Fruit fly (Drosophila melanogaster) whole organism, prepupa: ENCODE data around the gene alpha-Spec.

Source experiments
- Blimp-1 ChIP-seq: fragments of 200-800 bp; sonication (Bioruptor generic); optimal IDR thresholded peaks from 3 replicates; lab custom pipeline; 2017; ENCODE audit warnings: missing biosample characterization, missing genetic modification characterization, mild to moderate bottlenecking, moderate library complexity, missing genetic modification reagents
- CG10631 ChIP-seq: fragments of 200-800 bp; sonication (Bioruptor generic); optimal IDR thresholded peaks from 2 replicates; lab custom pipeline; 2016; ENCODE audit warnings: missing biosample characterization, missing genetic modification characterization
- CG11902 ChIP-seq: fragments of 200-800 bp; sonication (Bioruptor generic); optimal IDR thresholded peaks from 3 replicates; lab custom pipeline; 2016; ENCODE audit warnings: missing biosample characterization, missing genetic modification characterization
- CG15336 ChIP-seq: fragments of 200-800 bp; sonication (Bioruptor generic); IDR thresholded peaks from 2 replicates; pipeline ENCODE4 v1.3.6; 2022; ENCODE audit warnings: missing biosample characterization, missing genetic modification characterization
- CG16779 ChIP-seq: fragments of 200-800 bp; sonication (Bioruptor generic); optimal IDR thresholded peaks from 3 replicates; lab custom pipeline; 2017; ENCODE audit warnings: missing biosample characterization, mild to moderate bottlenecking, missing genetic modification characterization
- CG3032 ChIP-seq: fragments of 200-800 bp; optimal IDR thresholded peaks from 2 replicates; lab custom pipeline; 2019; ENCODE audit warnings: missing biosample characterization, mild to moderate bottlenecking, missing genetic modification characterization, moderate library complexity
- CG32006 ChIP-seq: fragments of 200-800 bp; sonication (Bioruptor generic); optimal IDR thresholded peaks from 3 replicates; lab custom pipeline; 2017; ENCODE audit warnings: missing biosample characterization, mild to moderate bottlenecking, missing genetic modification characterization
- CG34406 ChIP-seq: fragments of 200-800 bp; sonication (Bioruptor generic); optimal IDR thresholded peaks from 3 replicates; lab custom pipeline; 2016; ENCODE audit warnings: missing biosample characterization, missing genetic modification characterization
- CG3919 ChIP-seq: fragments of 200-800 bp; sonication (Bioruptor generic); optimal IDR thresholded peaks from 3 replicates; lab custom pipeline; 2016; ENCODE audit warnings: missing biosample characterization, missing genetic modification characterization
- CG6163 ChIP-seq: fragments of 200-800 bp; sonication (Bioruptor generic); IDR thresholded peaks from 3 replicates; pipeline ENCODE4 v1.3.6; 2022; ENCODE audit warnings: missing biosample characterization, missing genetic modification characterization
- CG6276 ChIP-seq: fragments of 200-800 bp; sonication (Bioruptor generic); optimal IDR thresholded peaks from 2 replicates; lab custom pipeline; 2017; ENCODE audit warnings: missing biosample characterization, mild to moderate bottlenecking, missing genetic modification characterization
- CG6808 ChIP-seq: fragments of 200-800 bp; sonication (Bioruptor generic); optimal IDR thresholded peaks from 3 replicates; lab custom pipeline; 2017; ENCODE audit warnings: missing biosample characterization, missing genetic modification characterization, mild to moderate bottlenecking, moderate library complexity, missing genetic modification reagents
- CG6854 ChIP-seq: fragments of 200-800 bp; sonication (Bioruptor generic); optimal IDR thresholded peaks from 2 replicates; lab custom pipeline; 2017; ENCODE audit warnings: missing biosample characterization, mild to moderate bottlenecking, missing genetic modification characterization
- CG8119 ChIP-seq: fragments of 200-800 bp; sonication (Bioruptor generic); IDR thresholded peaks from 3 replicates; pipeline ENCODE4 v1.3.6; 2022; ENCODE audit warnings: missing biosample characterization, missing genetic modification characterization
- Eip75B ChIP-seq: fragments of 200-800 bp; sonication (Bioruptor generic); optimal IDR thresholded peaks from 3 replicates; lab custom pipeline; 2016; ENCODE audit warnings: missing biosample characterization, missing genetic modification characterization
- Eip93F ChIP-seq: fragments of 200-800 bp; sonication (Bioruptor generic); optimal IDR thresholded peaks from 2 replicates; lab custom pipeline; 2016; ENCODE audit warnings: missing biosample characterization, mild to moderate bottlenecking, missing genetic modification characterization
- Ets21C ChIP-seq: fragments of 200-800 bp; sonication (Bioruptor generic); optimal IDR thresholded peaks from 3 replicates; lab custom pipeline; 2016; ENCODE audit warnings: missing biosample characterization, missing genetic modification characterization
- Gug ChIP-seq: fragments of 200-800 bp; sonication (Bioruptor generic); IDR thresholded peaks from 2 replicates; pipeline ENCODE4 v1.3.6; 2022; ENCODE audit warnings: missing biosample characterization, missing genetic modification characterization
- Hr4 ChIP-seq: fragments of 200-800 bp; sonication (Bioruptor generic); optimal IDR thresholded peaks from 3 replicates; lab custom pipeline; 2016; ENCODE audit warnings: missing biosample characterization, missing genetic modification characterization
- Sox15 ChIP-seq: fragments of 200-800 bp; sonication (Bioruptor generic); optimal IDR thresholded peaks from 3 replicates; lab custom pipeline; 2016; ENCODE audit warnings: missing biosample characterization, missing genetic modification characterization
- acj6 ChIP-seq: fragments of 200-800 bp; sonication (Bioruptor generic); optimal IDR thresholded peaks from 3 replicates; lab custom pipeline; 2016; ENCODE audit warnings: missing biosample characterization, missing genetic modification characterization
- dac ChIP-seq: fragments of 200-800 bp; sonication (Bioruptor generic); optimal IDR thresholded peaks from 2 replicates; lab custom pipeline; 2017; ENCODE audit warnings: missing biosample characterization, mild to moderate bottlenecking, missing genetic modification characterization
- dsx ChIP-seq: fragments of 200-800 bp; optimal IDR thresholded peaks from 3 replicates; lab custom pipeline; 2019; ENCODE audit warnings: missing biosample characterization, mild to moderate bottlenecking, missing genetic modification characterization, moderate library complexity; ENCODE audit not compliant: poor library complexity, severe bottlenecking
- eg ChIP-seq: fragments of 200-800 bp; sonication (Bioruptor generic); IDR thresholded peaks from 3 replicates; pipeline ENCODE4 v1.3.6; 2022; ENCODE audit warnings: missing biosample characterization, missing genetic modification characterization
- esn ChIP-seq: fragments of 200-800 bp; sonication (Bioruptor generic); optimal IDR thresholded peaks from 2 replicates; lab custom pipeline; 2016; ENCODE audit warnings: missing biosample characterization, mild to moderate bottlenecking, missing genetic modification characterization, moderate library complexity
- fd85E ChIP-seq: fragments of 200-800 bp; sonication (Bioruptor generic); optimal IDR thresholded peaks from 3 replicates; lab custom pipeline; 2016; ENCODE audit warnings: missing biosample characterization, missing genetic modification characterization
- fkh ChIP-seq: fragments of 200-800 bp; sonication (Bioruptor generic); optimal IDR thresholded peaks from 3 replicates; lab custom pipeline; 2017; ENCODE audit warnings: missing biosample characterization, mild to moderate bottlenecking, missing genetic modification characterization, moderate library complexity
- lz ChIP-seq: fragments of 200-800 bp; sonication (Bioruptor generic); optimal IDR thresholded peaks from 3 replicates; lab custom pipeline; 2016; ENCODE audit warnings: missing biosample characterization, missing genetic modification characterization
- net ChIP-seq: fragments of 200-800 bp; sonication (Bioruptor generic); optimal IDR thresholded peaks from 3 replicates; lab custom pipeline; 2016; ENCODE audit warnings: missing biosample characterization, missing genetic modification characterization
- ss ChIP-seq, 2 experiments: fragments of 200-800 bp; sonication (Bioruptor generic); optimal IDR thresholded peaks; 2 replicates in 1 of 2; 3 replicates in 1 of 2; lab custom pipeline; 2017 to 2018; ENCODE audit warnings: mild to moderate bottlenecking in 2 of 2, missing biosample characterization in 2 of 2, missing genetic modification characterization in 2 of 2, moderate library complexity in 1 of 2
- svp ChIP-seq: fragments of 200-800 bp; sonication (Bioruptor generic); peaks from one replicate; lab custom pipeline; 2016; ENCODE audit warnings: missing biosample characterization, missing genetic modification characterization
- vri ChIP-seq: fragments of 200-800 bp; sonication (Bioruptor generic); optimal IDR thresholded peaks from 3 replicates; lab custom pipeline; 2016; ENCODE audit warnings: missing biosample characterization, mild to moderate bottlenecking, missing genetic modification characterization

The alpha-Spec gene

dm6 chr3L:1797005-1797404 is 1.9 kb upstream of the alpha-Spec start, which contains the start of gene CG12020:
CG12020 (plus strand) TSS chr3L:1797305.
- TF ChIP-seq esn (no peak), dac (GFP tag; lab: Kevin White, UChicago) (no peak), eg (GFP tag; lab: Robert Waterston, UW) (no peak), CG34406 (GFP tag; lab: Kevin White, UChicago) (no peak), CG6276 (GFP tag; lab: Kevin White, UChicago) (no peak), CG3032 (no peak), CG6163 (GFP tag; lab: Robert Waterston, UW) (no peak), ss (GFP tag; optimal IDR thresholded peaks at IDR 0.05; lab: Kevin White, UChicago) (no peak)
- TF ChIP-seq, all 60 proteins: peak for 0

dm6 chr3L:1794164-1794942 is 775 bp downstream of the alpha-Spec start:
- TF ChIP-seq Hr4 (GFP tag; lab: Kevin White, UChicago), result no peak
- TF ChIP-seq fd85E (GFP tag; lab: Kevin White, UChicago), result no peak
- peak; percentile 19; the same call in 1 of the 2 replicates for TF ChIP-seq CG15336 (GFP tag; lab: Robert Waterston, UW)
- TF ChIP-seq vri (GFP tag; lab: Kevin White, UChicago), result peak; percentile 90
- peak; percentile 15 for TF ChIP-seq CG6854 (GFP tag; lab: Kevin White, UChicago)
- no peak for TF ChIP-seq CG6808
- peak; percentile 99 for TF ChIP-seq dsx (GFP tag; lab: Kevin White, UChicago)
- peak; percentile 85 for TF ChIP-seq svp (GFP tag; lab: Kevin White, UChicago)
- TF ChIP-seq CG10631 (GFP tag; lab: Kevin White, UChicago), result no peak
- TF ChIP-seq fkh (GFP tag; lab: Kevin White, UChicago), result peak; percentile 63
- TF ChIP-seq Eip93F (GFP tag; lab: Kevin White, UChicago), result no peak
- TF ChIP-seq Sox15, result no peak
- peak; percentile 50 for TF ChIP-seq Blimp-1 (GFP tag; lab: Kevin White, UChicago)
- TF ChIP-seq CG8119 (GFP tag; lab: Robert Waterston, UW), result peak; percentile 33; the same call in 2 of the 3 replicates
- TF ChIP-seq CG6163 (GFP tag; lab: Robert Waterston, UW), result peak; percentile 56
- TF ChIP-seq eg (GFP tag; lab: Robert Waterston, UW), result 0 out of 3 replicates have a peak, but pooled peaks have one; percentile 23
- TF ChIP-seq Eip75B, result no peak
- no peak for TF ChIP-seq CG32006 (GFP tag; lab: Kevin White, UChicago)
- peak in 1 of 2 experiments; percentile 2 for TF ChIP-seq ss (GFP tag; optimal IDR thresholded peaks at IDR 0.05; lab: Kevin White, UChicago)

dm6 chr3L:1789339-1789738 is 5.8 kb downstream of the alpha-Spec start:
- TF ChIP-seq CG3919 (GFP tag; lab: Kevin White, UChicago), result no peak
- no peak for TF ChIP-seq CG10631 (GFP tag; lab: Kevin White, UChicago)
- no peak for TF ChIP-seq CG16779
- peak; percentile 49 for TF ChIP-seq vri (GFP tag; lab: Kevin White, UChicago)
- TF ChIP-seq lz, result no peak
- no peak for TF ChIP-seq acj6 (GFP tag; lab: Kevin White, UChicago)
- no peak for TF ChIP-seq Gug (GFP tag; lab: Robert Waterston, UW)
- no peak for TF ChIP-seq CG11902 (GFP tag; lab: Kevin White, UChicago)

dm6 chr3L:1784092-1784491 is 11.0 kb downstream of the alpha-Spec start:
- no peak for TF ChIP-seq Ets21C (GFP tag; lab: Kevin White, UChicago)
- no peak for TF ChIP-seq CG6854 (GFP tag; lab: Kevin White, UChicago)
- TF ChIP-seq vri (GFP tag; lab: Kevin White, UChicago), result peak; percentile 43
- TF ChIP-seq CG6276 (GFP tag; lab: Kevin White, UChicago), result no peak
- TF ChIP-seq net (GFP tag; lab: Kevin White, UChicago), result no peak
- no peak for TF ChIP-seq CG6163 (GFP tag; lab: Robert Waterston, UW)
